Worm (Caenorhabditis elegans): ENCODE results near the gene mlc-2.

DNA sequence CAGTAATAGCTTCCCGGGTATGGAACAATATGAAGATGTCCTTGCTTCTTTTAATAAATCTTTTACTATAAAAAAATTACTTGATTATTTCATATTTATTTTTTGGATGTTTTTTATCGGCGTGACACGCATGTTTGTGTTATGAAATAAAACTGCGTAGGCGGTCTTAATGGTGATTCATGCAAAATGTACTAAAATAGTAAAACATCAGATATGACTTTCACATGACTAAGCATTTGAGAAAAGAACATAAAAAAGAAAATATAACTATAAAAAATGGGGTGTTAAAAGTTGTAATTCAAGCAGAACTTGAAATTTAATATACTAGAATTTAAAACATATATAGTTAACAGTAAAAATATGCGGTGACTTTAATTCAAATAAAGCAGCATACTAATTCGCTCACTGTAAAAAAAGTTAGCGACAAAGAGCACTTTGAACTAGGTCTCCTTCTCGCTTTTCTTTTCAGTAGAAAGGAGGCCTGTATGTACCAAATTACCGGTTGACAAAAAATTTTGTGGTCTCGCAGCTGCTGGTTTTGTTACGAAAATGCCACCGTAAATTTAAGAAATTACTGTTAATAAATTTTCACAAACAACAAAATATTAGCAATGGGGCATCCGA lies 25.6 kb upstream of the mlc-2 start:
- TF ChIP-seq him-1 (tag; optimal IDR thresholded peaks at IDR 0.05), result no peak
- TF ChIP-seq W03F9.2 (tag; optimal IDR thresholded peaks at IDR 0.05), result no peak
